Fruit fly (Drosophila melanogaster) whole organism, embryonic: ENCODE data around the gene CG4962.
A peak's percentile ranks its signal among the peaks of the same experiment; 100 is the strongest.

ENCODE experiments used
- Abd-B ChIP-seq: fragments of 200-800 bp; sonication (Bioruptor generic); optimal IDR thresholded peaks from 2 replicates; lab custom pipeline; 2018; ENCODE audit warnings: missing biosample characterization, mild to moderate bottlenecking, missing genetic modification characterization, moderate library complexity
- Antp ChIP-seq: fragments of 200-800 bp; sonication (Bioruptor generic); optimal IDR thresholded peaks from 3 replicates; lab custom pipeline; 2016; ENCODE audit warnings: missing biosample characterization, missing genetic modification characterization
- B-H2 ChIP-seq: fragments of 200-800 bp; sonication (Bioruptor generic); optimal IDR thresholded peaks from 2 replicates; lab custom pipeline; 2018; ENCODE audit warnings: missing biosample characterization, mild to moderate bottlenecking, missing genetic modification characterization
- Bgb ChIP-seq: fragments of 200-800 bp; sonication (Bioruptor generic); IDR thresholded peaks from 2 replicates; pipeline ENCODE4 v1.3.6; 2022; ENCODE audit warnings: missing biosample characterization, missing genetic modification characterization; ENCODE audit not compliant: partially characterized antibody
- CG12769 ChIP-seq: fragments of 200-800 bp; sonication (Bioruptor generic); optimal IDR thresholded peaks from 2 replicates; lab custom pipeline; 2019; ENCODE audit warnings: missing biosample characterization, mild to moderate bottlenecking, missing genetic modification characterization, moderate library complexity
- CG13123 ChIP-seq: fragments of 200-800 bp; sonication (Bioruptor generic); optimal IDR thresholded peaks from 2 replicates; lab custom pipeline; 2016; ENCODE audit warnings: missing biosample characterization, missing genetic modification characterization
- CG13287 ChIP-seq: fragments of 200-800 bp; sonication (Bioruptor generic); IDR thresholded peaks from 2 replicates; pipeline ENCODE4 v1.3.6; 2022; ENCODE audit warnings: missing biosample characterization, missing genetic modification characterization; ENCODE audit not compliant: partially characterized antibody
- CG15514 ChIP-seq: fragments of 200-800 bp; sonication (Bioruptor generic); optimal IDR thresholded peaks from 3 replicates; lab custom pipeline; 2017; ENCODE audit warnings: missing biosample characterization, missing genetic modification characterization, mild to moderate bottlenecking, moderate library complexity, missing genetic modification reagents
- CG17612 ChIP-seq: fragments of 200-800 bp; sonication (Bioruptor generic); IDR thresholded peaks from 2 replicates; pipeline ENCODE4 v1.3.6; 2022; ENCODE audit warnings: missing biosample characterization, missing genetic modification characterization
- CG42726 ChIP-seq: fragments of 200-800 bp; sonication (Bioruptor generic); IDR thresholded peaks from 2 replicates; pipeline ENCODE4 v1.3.6; 2022; ENCODE audit warnings: missing biosample characterization, missing genetic modification characterization; ENCODE audit not compliant: partially characterized antibody
- CG5953 ChIP-seq: fragments of 200-800 bp; sonication (Bioruptor generic); IDR thresholded peaks from 2 replicates; pipeline ENCODE4 v1.3.6; 2022; ENCODE audit warnings: missing biosample characterization, missing genetic modification characterization
- CG8089 ChIP-seq: fragments of 200-800 bp; sonication (Bioruptor generic); optimal IDR thresholded peaks from 3 replicates; lab custom pipeline; 2016; ENCODE audit warnings: missing biosample characterization, missing genetic modification characterization
- CG8290 ChIP-seq, 3 experiments: fragments of 200-800 bp; sonication (Bioruptor generic); optimal IDR thresholded peaks; 2 replicates each; lab custom pipeline; 2016 to 2019; ENCODE audit warnings: missing biosample characterization in 3 of 3, missing genetic modification characterization in 3 of 3, mild to moderate bottlenecking in 2 of 3, moderate library complexity in 1 of 3
- CG9876 ChIP-seq: fragments of 200-800 bp; sonication (Bioruptor generic); optimal IDR thresholded peaks from 2 replicates; lab custom pipeline; 2016; ENCODE audit warnings: missing biosample characterization, missing genetic modification characterization
- Deaf1 ChIP-seq: fragments of 200-800 bp; optimal IDR thresholded peaks from 3 replicates; lab custom pipeline; 2019; ENCODE audit warnings: missing biosample characterization, mild to moderate bottlenecking, missing genetic modification characterization, moderate library complexity
- Dip3 ChIP-seq: fragments of 200-800 bp; sonication (Bioruptor generic); optimal IDR thresholded peaks from 3 replicates; lab custom pipeline; 2016; ENCODE audit warnings: missing biosample characterization, missing genetic modification characterization
- E2f2 ChIP-seq: fragments of 200-800 bp; sonication (Bioruptor generic); IDR thresholded peaks from 2 replicates; pipeline ENCODE4 v1.3.6; 2022; ENCODE audit warnings: missing biosample characterization, missing genetic modification characterization
- ERR ChIP-seq: fragments of 200-800 bp; sonication (Bioruptor generic); optimal IDR thresholded peaks from 2 replicates; lab custom pipeline; 2016; ENCODE audit warnings: missing biosample characterization, missing genetic modification characterization
- Elba2 ChIP-seq: fragments of 200-800 bp; sonication (Bioruptor generic); optimal IDR thresholded peaks from 3 replicates; lab custom pipeline; 2016; ENCODE audit warnings: missing biosample characterization, missing genetic modification characterization
- Fer2 ChIP-seq: fragments of 200-800 bp; sonication (Bioruptor generic); optimal IDR thresholded peaks from 2 replicates; lab custom pipeline; 2018; ENCODE audit warnings: missing biosample characterization, mild to moderate bottlenecking, missing genetic modification characterization, moderate library complexity
- Hr51 ChIP-seq, 2 experiments: fragments of 200-800 bp; sonication (Bioruptor generic); optimal IDR thresholded peaks; 2 replicates in 1 of 2; 3 replicates in 1 of 2; lab custom pipeline; 2016 to 2018; ENCODE audit warnings: missing biosample characterization in 2 of 2, missing genetic modification characterization in 2 of 2, mild to moderate bottlenecking in 1 of 2, moderate library complexity in 1 of 2
- Med ChIP-seq: fragments of 200-800 bp; sonication (Bioruptor generic); peaks from one replicate; lab custom pipeline; 2016; ENCODE audit warnings: missing biosample characterization, missing genetic modification characterization, mild to moderate bottlenecking, inconsistent platforms, moderate library complexity
- NC2β ChIP-seq: fragments of 200-800 bp; sonication (Bioruptor generic); optimal IDR thresholded peaks from 2 replicates; lab custom pipeline; 2016; ENCODE audit warnings: missing biosample characterization, missing genetic modification characterization
- NfI ChIP-seq: fragments of 200-800 bp; sonication (Bioruptor generic); optimal IDR thresholded peaks from 3 replicates; lab custom pipeline; 2018; ENCODE audit warnings: missing biosample characterization, mild to moderate bottlenecking, missing genetic modification characterization, moderate library complexity
- Pdp1 ChIP-seq, 2 experiments: fragments of 200-800 bp; sonication (Bioruptor generic); optimal IDR thresholded peaks; 3 replicates each; lab custom pipeline; 2016; ENCODE audit warnings: missing biosample characterization in 2 of 2, missing genetic modification characterization in 2 of 2, mild to moderate bottlenecking in 1 of 2, moderate library complexity in 1 of 2
- bbx ChIP-seq: fragments of 200-800 bp; sonication (Bioruptor generic); IDR thresholded peaks from 2 replicates; pipeline ENCODE4 v1.3.6; 2022; ENCODE audit warnings: missing biosample characterization, missing genetic modification characterization; ENCODE audit not compliant: partially characterized antibody
- bigmax ChIP-seq: fragments of 200-800 bp; sonication (Bioruptor generic); optimal IDR thresholded peaks from 2 replicates; lab custom pipeline; 2018; ENCODE audit warnings: missing biosample characterization, mild to moderate bottlenecking, missing genetic modification characterization
- bowl ChIP-seq: fragments of 200-800 bp; sonication (Bioruptor generic); IDR thresholded peaks from 2 replicates; pipeline ENCODE4 v1.3.6; 2022; ENCODE audit warnings: missing biosample characterization, missing genetic modification characterization
- cas ChIP-seq: fragments of 200-800 bp; sonication (Bioruptor generic); IDR thresholded peaks from 2 replicates; pipeline ENCODE4 v1.3.6; 2022; ENCODE audit warnings: missing biosample characterization, missing genetic modification characterization
- ci ChIP-seq: fragments of 200-800 bp; sonication (Bioruptor generic); IDR thresholded peaks from 3 replicates; pipeline ENCODE4 v1.3.6; 2022; ENCODE audit warnings: missing biosample characterization, missing genetic modification characterization
- dan ChIP-seq: fragments of 200-800 bp; sonication (Bioruptor generic); IDR thresholded peaks from 2 replicates; pipeline ENCODE4 v1.3.6; 2022; ENCODE audit warnings: missing biosample characterization, missing genetic modification characterization
- dati ChIP-seq: fragments of 200-800 bp; sonication (Bioruptor generic); IDR thresholded peaks from 2 replicates; pipeline ENCODE4 v1.3.6; 2022; ENCODE audit warnings: missing biosample characterization, missing genetic modification characterization
- disco-r ChIP-seq: fragments of 200-800 bp; sonication (Bioruptor generic); optimal IDR thresholded peaks from 2 replicates; lab custom pipeline; 2016; ENCODE audit warnings: missing biosample characterization, missing genetic modification characterization
- eve ChIP-seq, 2 experiments: fragments of >200 bp; optimal IDR thresholded peaks; 2 replicates each; lab custom pipeline; 2017; ENCODE audit warnings: missing biosample characterization in 2 of 2, missing genetic modification characterization in 2 of 2
- ftz-f1 ChIP-seq: fragments of 200-800 bp; sonication (Bioruptor generic); optimal IDR thresholded peaks from 2 replicates; lab custom pipeline; 2016; ENCODE audit warnings: missing biosample characterization, missing genetic modification characterization
- h ChIP-seq: fragments of >200 bp; optimal IDR thresholded peaks from 2 replicates; lab custom pipeline; 2017
- ken ChIP-seq: fragments of 200-800 bp; sonication (Bioruptor generic); IDR thresholded peaks from 3 replicates; pipeline ENCODE4 v1.3.6; 2022; ENCODE audit warnings: missing biosample characterization, missing genetic modification characterization
- lmd ChIP-seq: fragments of 200-800 bp; sonication (Bioruptor generic); IDR thresholded peaks from 2 replicates; pipeline ENCODE4 v1.3.6; 2022; ENCODE audit warnings: missing biosample characterization, missing genetic modification characterization
- lola ChIP-seq, 3 experiments: fragments of >200 bp in 2 of 3; fragments of 200-800 bp in 1 of 3; sonication (Bioruptor generic) in 1 of 3; optimal IDR thresholded peaks; 2 replicates each; lab custom pipeline; 2017 to 2019; ENCODE audit warnings: missing biosample characterization in 3 of 3, missing genetic modification characterization in 3 of 3, mild to moderate bottlenecking in 1 of 3, moderate library complexity in 1 of 3
- mam ChIP-seq: fragments of 200-800 bp; sonication (Bioruptor generic); optimal IDR thresholded peaks from 3 replicates; lab custom pipeline; 2016; ENCODE audit warnings: missing biosample characterization, missing genetic modification characterization
- onecut ChIP-seq: fragments of 200-800 bp; sonication (Bioruptor generic); IDR thresholded peaks from 2 replicates; pipeline ENCODE4 v1.3.6; 2022; ENCODE audit warnings: missing biosample characterization, missing genetic modification characterization
- sc ChIP-seq, 3 experiments: fragments of >200 bp in 2 of 3; fragments of 200-800 bp in 1 of 3; sonication (Bioruptor generic) in 1 of 3; optimal IDR thresholded peaks; 2 replicates in 2 of 3; 3 replicates in 1 of 3; lab custom pipeline; 2017; ENCODE audit warnings: mild to moderate bottlenecking in 1 of 3, missing biosample characterization in 1 of 3, missing genetic modification characterization in 1 of 3, missing genetic modification reagents in 1 of 3
- sens ChIP-seq: fragments of 200-800 bp; sonication (Bioruptor generic); peaks from one replicate; lab custom pipeline; 2016; ENCODE audit warnings: missing biosample characterization, missing genetic modification characterization
- sqz ChIP-seq: fragments of 200-800 bp; sonication (Bioruptor generic); optimal IDR thresholded peaks from 3 replicates; lab custom pipeline; 2018; ENCODE audit warnings: missing biosample characterization, mild to moderate bottlenecking, missing genetic modification characterization
- tio ChIP-seq: fragments of 200-800 bp; sonication (Bioruptor generic); optimal IDR thresholded peaks from 2 replicates; lab custom pipeline; 2017; ENCODE audit warnings: missing biosample characterization, missing genetic modification characterization, inconsistent platforms
- vvl ChIP-seq: fragments of 200-800 bp; sonication (Bioruptor generic); IDR thresholded peaks from 2 replicates; pipeline ENCODE4 v1.3.6; 2022; ENCODE audit warnings: missing biosample characterization, missing genetic modification characterization
- zen2 ChIP-seq: fragments of 200-800 bp; sonication (Bioruptor generic); IDR thresholded peaks from 3 replicates; pipeline ENCODE4 v1.3.6; 2022; ENCODE audit warnings: missing biosample characterization, missing genetic modification characterization; ENCODE audit not compliant: partially characterized antibody

CG4962 gene

DNA sequence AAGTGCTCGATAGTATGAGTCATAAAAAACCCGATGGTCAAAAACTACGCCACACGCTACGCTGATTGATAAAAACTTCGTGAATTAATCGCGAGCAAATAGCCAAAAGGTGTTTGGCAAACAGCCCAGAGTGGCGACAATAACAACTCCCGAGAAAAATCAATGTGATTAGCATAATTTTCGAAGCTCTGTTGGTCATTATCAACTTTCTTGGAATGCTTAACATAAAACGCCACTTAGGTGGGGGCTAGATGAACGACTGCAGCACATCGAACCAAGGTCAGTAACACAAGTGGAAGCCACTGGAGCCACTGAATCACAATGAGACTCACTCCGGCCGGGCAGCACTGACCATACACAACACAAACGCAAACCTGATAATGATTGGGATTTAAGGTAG, 42.4 kb upstream of the CG4962 start (continued):
- TF ChIP-seq Pdp1 (GFP tag; optimal IDR thresholded peaks at IDR 0.05; lab: Kevin White, UChicago) (no peak), mam (GFP tag; lab: Kevin White, UChicago) (no peak), dan (GFP tag; lab: Robert Waterston, UW) (no peak), CG8089 (no peak), lmd (GFP tag; lab: Robert Waterston, UW) (no peak), Dip3 (GFP tag; lab: Kevin White, UChicago) (no peak), Elba2 (GFP tag; lab: Kevin White, UChicago) (no peak), Antp (GFP tag; lab: Kevin White, UChicago) (no peak), ERR (GFP tag; lab: Kevin White, UChicago) (no peak), bowl (GFP tag; lab: Robert Waterston, UW) (no peak), sc (optimal IDR thresholded peaks at IDR 0.05; lab: Kevin White, UChicago) (no peak), sc (GFP tag; optimal IDR thresholded peaks at IDR 0.05; lab: Kevin White, UChicago) (no peak), sens (no peak), ken (no peak), CG42726 (GFP tag; lab: Robert Waterston, UW) (no peak), zen2 (GFP tag; lab: Robert Waterston, UW) (no peak), onecut (GFP tag; lab: Robert Waterston, UW) (peak; percentile 61), CG9876 (GFP tag; lab: Kevin White, UChicago) (no peak), eve (GFP tag; optimal IDR thresholded peaks at IDR 0.05; lab: Kevin White, UChicago) (no peak)

DNA sequence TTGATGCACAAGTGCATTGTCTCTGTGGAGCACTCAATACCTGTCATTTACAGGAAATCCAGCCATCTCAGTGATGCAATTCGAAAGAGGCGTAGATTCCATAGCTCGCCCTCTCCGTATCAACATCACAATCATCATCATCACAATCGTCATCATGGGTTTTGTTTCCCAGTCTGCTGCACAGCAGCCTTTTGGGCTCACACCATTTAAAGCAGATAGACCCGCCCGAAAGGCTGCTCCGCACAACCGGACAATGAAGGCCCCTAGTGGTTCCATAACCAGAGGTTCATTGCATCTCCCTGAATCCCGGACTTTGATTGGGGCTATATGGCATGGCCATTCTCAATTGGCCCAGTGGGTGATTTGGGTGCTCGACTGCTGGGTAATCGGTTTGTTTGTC, 39.5 kb upstream of the CG4962 start:
- peak; percentile 45; the same call in 1 of the 2 replicates for TF ChIP-seq CG13287 (GFP tag; lab: Robert Waterston, UW)
- peak in 1 of 3 experiments; percentile 53 for TF ChIP-seq lola (GFP tag; optimal IDR thresholded peaks at IDR 0.05; lab: Kevin White, UChicago)
- no peak for TF ChIP-seq CG8290 (GFP tag; optimal IDR thresholded peaks at IDR 0.05; lab: Kevin White, UChicago)
- TF ChIP-seq CG8290 (tag; optimal IDR thresholded peaks at IDR 0.05; lab: Kevin White, UChicago): peak in 1 of 2 experiments; percentile 31
- peak; percentile 18; the same call in 1 of the 2 replicates for TF ChIP-seq Bgb
- TF ChIP-seq cas: no peak
- peak; percentile 9; the same call in 1 of the 2 replicates for TF ChIP-seq E2f2
- peak; percentile 35; the same call in 1 of the 2 replicates for TF ChIP-seq CG17612 (GFP tag; lab: Robert Waterston, UW)
- peak; percentile 38; the same call in 1 of the 2 replicates for TF ChIP-seq bbx (GFP tag; lab: Robert Waterston, UW)
- TF ChIP-seq zen2 (GFP tag; lab: Robert Waterston, UW): 0 out of 3 replicates have a peak, but pooled peaks have one; percentile 13
- no peak for TF ChIP-seq Fer2 (tag; lab: Kevin White, UChicago)
- peak; percentile 24; the same call in 1 of the 2 replicates for TF ChIP-seq vvl
- TF ChIP-seq ftz-f1 (GFP tag; lab: Kevin White, UChicago): peak; percentile 44
- TF ChIP-seq CG12769 (tag; lab: Kevin White, UChicago): peak; percentile 46
- peak; percentile 75 for TF ChIP-seq Med (GFP tag; lab: Kevin White, UChicago)
- TF ChIP-seq Pdp1 (GFP tag; optimal IDR thresholded peaks at IDR 0.05; lab: Kevin White, UChicago): peak in 1 of 2 experiments; percentile 65
- TF ChIP-seq NC2β (GFP tag; lab: Kevin White, UChicago): no peak
- TF ChIP-seq CG15514: peak; percentile 96
- TF ChIP-seq bigmax (GFP tag; lab: Kevin White, UChicago): no peak
- peak; percentile 58; the same call in 1 of the 3 replicates for TF ChIP-seq ci

DNA sequence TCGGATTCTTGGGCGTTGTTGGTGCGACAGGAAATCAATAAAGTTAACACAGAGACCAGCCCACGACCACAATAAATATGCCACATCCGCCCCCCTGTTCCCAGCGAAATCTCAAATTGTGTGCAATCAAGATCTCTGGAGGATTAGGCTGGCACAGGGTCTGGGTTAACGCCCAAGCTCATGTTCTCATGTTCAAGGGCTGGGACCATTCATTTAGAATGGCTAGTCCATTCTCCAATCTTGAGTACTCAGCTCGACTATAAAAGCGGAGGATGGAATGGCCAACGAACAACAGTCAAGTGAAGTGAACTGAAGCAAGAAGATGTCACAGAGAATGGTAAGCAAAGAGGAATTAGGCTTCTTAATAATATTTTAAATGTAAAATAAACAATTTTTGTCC, 37.7 kb upstream of the CG4962 start, which contains the start of gene CG13056:
TSS of gene CG13056 (plus strand) at position 301 of the 400 bp plus-strand sequence.
- TF ChIP-seq B-H2 (GFP tag; lab: Kevin White, UChicago): no peak
- no peak for TF ChIP-seq Abd-B (GFP tag; lab: Kevin White, UChicago)
- TF ChIP-seq Deaf1 (tag; lab: Kevin White, UChicago): no peak
- TF ChIP-seq sqz (GFP tag; lab: Kevin White, UChicago): no peak
- TF ChIP-seq dati (GFP tag; lab: Robert Waterston, UW): no peak
- TF ChIP-seq NfI (GFP tag; lab: Kevin White, UChicago): no peak
- TF ChIP-seq tio (GFP tag; lab: Kevin White, UChicago): no peak
- no peak for TF ChIP-seq disco-r
- TF ChIP-seq CG13123 (GFP tag; lab: Kevin White, UChicago): no peak
- TF ChIP-seq CG5953 (GFP tag; lab: Robert Waterston, UW): no peak
- TF ChIP-seq h (lab: Kevin White, UChicago): no peak
- TF ChIP-seq Hr51 (GFP tag; optimal IDR thresholded peaks at IDR 0.05; lab: Kevin White, UChicago): no peak
